Worm (Caenorhabditis elegans): Measurements from ENCODE around the gene zip-11.

The zip-11 gene

ce11 chrIV:3348334-3348733 is 37.3 kb downstream of the zip-11 start:
- no peak for TF ChIP-seq attf-3 (GFP tag; conservative IDR thresholded peaks at IDR 0.05)
- TF ChIP-seq egrh-3 (GFP tag; IDR thresholded peaks at IDR 0.05): peak; percentile 74; the same call in 1 of the 2 replicates
- peak; percentile 69; the same call in 1 of the 2 replicates for TF ChIP-seq zfh-2 (GFP tag; conservative IDR thresholded peaks at IDR 0.05)
- no peak for TF ChIP-seq madf-8 (GFP tag; conservative IDR thresholded peaks at IDR 0.05)

- TF ChIP-seq lsl-1 (GFP tag; optimal IDR thresholded peaks at IDR 0.05) (no peak), hlh-12 (tag; optimal IDR thresholded peaks at IDR 0.05) (no peak), hmg-1.2 (GFP tag; IDR thresholded peaks at IDR 0.05) (peak; percentile 49; the same call in 1 of the 2 replicates)
Observed at ce11 chrIV:3349977-3350580, 39.0 kb downstream of the zip-11 start, which contains the start of gene elks-1. Gene elks-1 (minus strand): TSS chrIV:3350027.

ce11 chrIV:3352019-3352418 is 40.9 kb downstream of the zip-11 start:
- TF ChIP-seq dox-1 (GFP tag; IDR thresholded peaks at IDR 0.05): no peak
- no peak for TF ChIP-seq F55B11.4 (tag; optimal IDR thresholded peaks at IDR 0.05; ENCODE audit: borderline replicate concordance, insufficient read depth)

- TF ChIP-seq snpc-1.3 (tag; optimal IDR thresholded peaks at IDR 0.05; ENCODE audit: insufficient read depth) (no peak), ceh-40 (GFP tag; IDR thresholded peaks at IDR 0.05) (no peak), bed-1 (GFP tag; IDR thresholded peaks at IDR 0.05) (no peak)
Observed at ce11 chrIV:3354757-3355156, 43.7 kb downstream of the zip-11 start, which contains the start of gene F42A6.1. Gene F42A6.1 (plus strand): TSS chrIV:3355057.

Measured in whole organism, young adult.